Worm (Caenorhabditis elegans) whole organism, young adult: ENCODE data around the gene sshk-1.

Source experiments
- B0019.2 ChIP-seq: fragments of 200-800 bp; sonication (Bioruptor generic); conservative IDR thresholded peaks from 2 replicates; pipeline ENCODE4 v1.3.6; 2022; ENCODE audit warnings: missing genetic modification reagents, missing genetic modification characterization, missing compliant biosample characterization
- B0261.1 ChIP-seq: sonication (generic microtip); optimal IDR thresholded peaks from 2 replicates; lab custom pipeline; 2016; ENCODE audit warnings: mild to moderate bottlenecking, missing genetic modification characterization, moderate library complexity, missing compliant biosample characterization
- B0336.3 ChIP-seq: fragments of 200-800 bp; sonication (Bioruptor generic); IDR thresholded peaks from 2 replicates; pipeline ENCODE4 v1.3.6; 2022; ENCODE audit warnings: missing genetic modification characterization, missing compliant biosample characterization
- D2030.7 ChIP-seq: fragments of 200-800 bp; sonication (Bioruptor generic); IDR thresholded peaks from 2 replicates; pipeline ENCODE4 v1.3.6; 2022; ENCODE audit warnings: missing genetic modification reagents, missing genetic modification characterization, missing compliant biosample characterization
- F33H1.4 ChIP-seq: fragments of 200-800 bp; sonication (Bioruptor generic); IDR thresholded peaks from 2 replicates; pipeline ENCODE4 v1.3.6; 2022; ENCODE audit warnings: missing genetic modification reagents, missing genetic modification characterization, missing compliant biosample characterization
- F37B4.10 ChIP-seq: fragments of 200-800 bp; sonication (Bioruptor generic); IDR thresholded peaks from 2 replicates; pipeline ENCODE4 v1.3.6; 2022; ENCODE audit warnings: missing genetic modification characterization, missing compliant biosample characterization
- K11D2.4 ChIP-seq: fragments of 200-800 bp; sonication (Bioruptor generic); IDR thresholded peaks from 2 replicates; pipeline ENCODE4 v1.3.6; 2022; ENCODE audit warnings: missing genetic modification reagents, missing genetic modification characterization, missing compliant biosample characterization
- K12H6.12 ChIP-seq: fragments of 200-800 bp; sonication (Bioruptor generic); optimal IDR thresholded peaks from 2 replicates; lab custom pipeline; 2018; ENCODE audit warnings: mild to moderate bottlenecking, missing genetic modification characterization, missing compliant biosample characterization
- Y67H2A.10 ChIP-seq: fragments of 200-800 bp; sonication (Bioruptor generic); conservative IDR thresholded peaks from 2 replicates; pipeline ENCODE4 v1.3.6; 2022; ENCODE audit warnings: missing genetic modification reagents, missing genetic modification characterization, missing compliant biosample characterization
- ZK185.1 ChIP-seq: sonication (generic microtip); optimal IDR thresholded peaks from 2 replicates; lab custom pipeline; 2016; ENCODE audit warnings: mild to moderate bottlenecking, missing genetic modification characterization, missing compliant biosample characterization; ENCODE audit not compliant: poor library complexity, severe bottlenecking
- akir-1 ChIP-seq: fragments of 200-800 bp; sonication (Bioruptor generic); optimal IDR thresholded peaks from 2 replicates; lab custom pipeline; 2018; ENCODE audit warnings: mild to moderate bottlenecking, missing genetic modification characterization, moderate library complexity, missing compliant biosample characterization
- ama-1 ChIP-seq, 3 experiments: fragments of 150-350 bp in 1 of 3; sonication (generic microtip) in 2 of 3; optimal IDR thresholded peaks; 2 replicates each; lab custom pipeline; 2014 to 2018; ENCODE audit warnings: missing biosample characterization in 2 of 3, missing genetic modification characterization in 2 of 3, missing genetic modification reagents in 2 of 3
- atf-7 ChIP-seq: sonication (generic microtip); optimal IDR thresholded peaks from 2 replicates; lab custom pipeline; 2017; ENCODE audit warnings: mild to moderate bottlenecking, missing genetic modification characterization, missing compliant biosample characterization
- bed-1 ChIP-seq: fragments of 200-800 bp; sonication (Bioruptor generic); IDR thresholded peaks from 2 replicates; pipeline ENCODE4 v1.3.6; 2022; ENCODE audit warnings: missing genetic modification reagents, missing genetic modification characterization, missing compliant biosample characterization
- cebp-2 ChIP-seq: fragments of 200-800 bp; sonication (Bioruptor generic); IDR thresholded peaks from 2 replicates; pipeline ENCODE4 v1.3.6; 2022; ENCODE audit warnings: missing genetic modification characterization, missing compliant biosample characterization
- ceh-40 ChIP-seq: fragments of 200-800 bp; sonication (Bioruptor generic); IDR thresholded peaks from 2 replicates; pipeline ENCODE4 v1.3.6; 2022; ENCODE audit warnings: missing genetic modification characterization, missing compliant biosample characterization
- dox-1 ChIP-seq: fragments of 200-800 bp; sonication (Bioruptor generic); IDR thresholded peaks from 2 replicates; pipeline ENCODE4 v1.3.6; 2022; ENCODE audit warnings: missing genetic modification reagents, missing genetic modification characterization, missing compliant biosample characterization
- dpff-1 ChIP-seq: sonication (generic microtip); optimal IDR thresholded peaks from 2 replicates; lab custom pipeline; 2017; ENCODE audit warnings: mild to moderate bottlenecking, missing genetic modification characterization, missing compliant biosample characterization
- ets-4 ChIP-seq: fragments of 200-800 bp; sonication (Bioruptor generic); optimal IDR thresholded peaks from 2 replicates; lab custom pipeline; 2018; ENCODE audit warnings: mild to moderate bottlenecking, missing genetic modification characterization, missing compliant biosample characterization
- fkh-3 ChIP-seq: sonication (generic microtip); optimal IDR thresholded peaks from 2 replicates; lab custom pipeline; 2016; ENCODE audit warnings: mild to moderate bottlenecking, missing genetic modification characterization, missing compliant biosample characterization
- him-1 ChIP-seq: sonication (generic microtip); optimal IDR thresholded peaks from 2 replicates; lab custom pipeline; 2016; ENCODE audit warnings: missing genotype, missing genetic modification reagents, missing genetic modification characterization, missing compliant biosample characterization
- hmg-1.2 ChIP-seq: fragments of 200-800 bp; sonication (Bioruptor generic); IDR thresholded peaks from 2 replicates; pipeline ENCODE4 v1.3.6; 2022; ENCODE audit warnings: missing genetic modification reagents, missing genetic modification characterization, missing compliant biosample characterization
- hmg-20 ChIP-seq: fragments of 200-800 bp; sonication (Bioruptor generic); IDR thresholded peaks from 2 replicates; pipeline ENCODE4 v1.3.6; 2022; ENCODE audit warnings: missing genetic modification reagents, missing genetic modification characterization, missing compliant biosample characterization
- hrde-1 ChIP-seq: sonication (generic microtip); optimal IDR thresholded peaks from 2 replicates; lab custom pipeline; 2016; ENCODE audit warnings: missing genetic modification characterization, mild to moderate bottlenecking, missing compliant biosample characterization, moderate library complexity, missing genotype, missing genetic modification reagents, borderline replicate concordance
- hsf-1 ChIP-seq: fragments of 200-800 bp; sonication (Bioruptor generic); IDR thresholded peaks from 2 replicates; pipeline ENCODE4 v1.3.6; 2022; ENCODE audit warnings: missing genetic modification reagents, missing genetic modification characterization, missing compliant biosample characterization
- lag-1 ChIP-seq: fragments of 200-800 bp; sonication (Bioruptor generic); IDR thresholded peaks from 2 replicates; pipeline ENCODE4 v1.3.6; 2022; ENCODE audit warnings: missing genetic modification reagents, missing genetic modification characterization, missing compliant biosample characterization
- let-607 ChIP-seq, 2 experiments: fragments of 200-800 bp in 1 of 2; sonication (Bioruptor generic) in 1 of 2; sonication (generic microtip) in 1 of 2; optimal IDR thresholded peaks; 2 replicates each; lab custom pipeline; 2016 to 2018; ENCODE audit warnings: mild to moderate bottlenecking in 2 of 2, missing compliant biosample characterization in 2 of 2, missing genetic modification characterization in 2 of 2, moderate library complexity in 2 of 2, missing genotype in 1 of 2
- lsy-27 ChIP-seq: sonication (generic microtip); optimal IDR thresholded peaks from 2 replicates; lab custom pipeline; 2017; ENCODE audit warnings: missing genetic modification characterization, mild to moderate bottlenecking, missing compliant biosample characterization, antibody characterized with exemption, missing genotype, borderline replicate concordance; ENCODE audit not compliant: insufficient read depth
- madf-10 ChIP-seq: sonication (generic microtip); optimal IDR thresholded peaks from 2 replicates; lab custom pipeline; 2016; ENCODE audit warnings: mild to moderate bottlenecking, missing genetic modification characterization, missing compliant biosample characterization
- madf-3 ChIP-seq: fragments of 200-800 bp; sonication (Bioruptor generic); IDR thresholded peaks from 2 replicates; pipeline ENCODE4 v1.3.6; 2022; ENCODE audit warnings: missing genetic modification reagents, missing genetic modification characterization, missing compliant biosample characterization
- nhr-90 ChIP-seq: sonication (generic microtip); optimal IDR thresholded peaks from 2 replicates; lab custom pipeline; 2016; ENCODE audit warnings: missing genotype, mild to moderate bottlenecking, missing genetic modification characterization, missing compliant biosample characterization
- pbrm-1 ChIP-seq: fragments of 200-800 bp; sonication (Bioruptor generic); IDR thresholded peaks from 2 replicates; pipeline ENCODE4 v1.3.6; 2022; ENCODE audit warnings: missing genetic modification reagents, missing genetic modification characterization, missing compliant biosample characterization
- snpc-3.4 ChIP-seq: sonication (generic microtip); optimal IDR thresholded peaks from 2 replicates; lab custom pipeline; 2017; ENCODE audit warnings: missing genetic modification characterization, mild to moderate bottlenecking, missing compliant biosample characterization, antibody characterized with exemption, moderate library complexity, missing genotype, missing genetic modification reagents
- tbp1 ChIP-seq: fragments of 200-800 bp; sonication (Bioruptor generic); optimal IDR thresholded peaks from 2 replicates; lab custom pipeline; 2018; ENCODE audit warnings: mild to moderate bottlenecking, missing genetic modification characterization, missing compliant biosample characterization
- tbx-9 ChIP-seq: sonication (generic microtip); optimal IDR thresholded peaks from 2 replicates; lab custom pipeline; 2016; ENCODE audit warnings: borderline replicate concordance, missing genetic modification characterization, inconsistent platforms, missing compliant biosample characterization
- tlf-1 ChIP-seq: fragments of 200-800 bp; sonication (Bioruptor generic); optimal IDR thresholded peaks from 2 replicates; lab custom pipeline; 2018; ENCODE audit warnings: mild to moderate bottlenecking, missing genetic modification characterization, missing compliant biosample characterization
- unc-130 ChIP-seq: sonication (generic microtip); optimal IDR thresholded peaks from 2 replicates; lab custom pipeline; 2016; ENCODE audit warnings: missing genetic modification reagents, missing genetic modification characterization, missing compliant biosample characterization
- xnd-1 ChIP-seq: sonication (generic microtip); optimal IDR thresholded peaks from 2 replicates; lab custom pipeline; 2016; ENCODE audit warnings: missing genotype, missing genetic modification reagents, missing genetic modification characterization, missing compliant biosample characterization

The sshk-1 gene

DNA sequence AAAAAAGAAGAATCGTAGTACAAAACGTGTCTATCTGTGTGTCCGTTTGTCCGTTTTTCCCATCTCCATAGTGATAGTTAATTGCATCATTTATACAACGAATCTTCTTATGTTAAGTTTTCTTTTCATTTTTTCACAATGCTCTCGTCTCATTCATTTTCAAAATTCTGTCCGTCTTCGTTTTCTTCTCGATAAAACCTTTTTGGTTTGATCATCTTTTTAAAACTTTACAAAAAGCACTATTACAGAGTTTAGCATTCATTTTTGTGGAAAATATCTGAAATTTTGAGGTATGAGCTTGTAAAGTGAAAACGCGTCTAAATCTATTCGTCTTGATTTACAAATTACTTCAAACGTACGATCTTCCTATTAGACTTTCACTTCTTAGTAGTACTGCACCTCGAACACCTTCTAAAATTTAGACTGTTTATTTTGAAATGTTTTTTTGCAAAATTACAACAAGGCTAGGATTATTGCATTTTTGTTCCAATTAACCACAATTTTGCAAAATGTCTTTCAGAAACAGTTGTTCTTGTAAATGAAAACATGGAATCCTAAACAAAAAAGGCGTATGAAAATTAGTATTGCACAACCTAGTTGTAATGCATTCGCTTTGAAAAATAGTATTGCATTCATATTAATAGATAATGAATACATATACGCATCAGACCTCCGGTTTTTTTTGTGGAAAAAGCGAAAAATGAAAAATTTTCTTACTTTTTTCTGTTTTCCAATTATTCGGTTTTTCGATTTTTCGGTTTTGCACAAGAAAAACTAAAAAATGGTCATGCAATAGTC, 30.7 kb upstream of the sshk-1 start (continued):
- TF ChIP-seq B0019.2 (GFP tag; lab: Robert Waterston, UW) (no peak), F37B4.10 (GFP tag; lab: Robert Waterston, UW) (no peak), lsy-27 (tag; lab: Kevin White, UChicago) (no peak), tbp1 (no peak), atf-7 (tag; lab: Kevin White, UChicago) (peak; percentile 29), hrde-1 (tag; lab: Kevin White, UChicago) (no peak), D2030.7 (GFP tag; lab: Robert Waterston, UW) (no peak), nhr-90 (tag; lab: Kevin White, UChicago) (no peak), madf-10 (peak; percentile 72), lag-1 (GFP tag; lab: Robert Waterston, UW) (no peak), snpc-3.4 (tag; lab: Kevin White, UChicago) (peak; percentile 11), fkh-3 (tag; lab: Kevin White, UChicago) (no peak), hmg-20 (GFP tag; lab: Robert Waterston, UW) (no peak), him-1 (tag; lab: Kevin White, UChicago) (no peak), tbx-9 (no peak), K11D2.4 (GFP tag; lab: Robert Waterston, UW) (no peak), B0336.3 (GFP tag; lab: Robert Waterston, UW) (0 out of 2 replicates have a peak, but pooled peaks have one; percentile 33), bed-1 (GFP tag; lab: Robert Waterston, UW) (no peak), let-607 (tag; optimal IDR thresholded peaks at IDR 0.05; lab: Kevin White, UChicago) (no peak), K12H6.12 (tag; lab: Kevin White, UChicago) (no peak), unc-130 (GFP tag; lab: Kevin White, UChicago) (no peak), Y67H2A.10 (GFP tag; lab: Robert Waterston, UW) (no peak), ceh-40 (GFP tag; lab: Robert Waterston, UW) (no peak), madf-3 (GFP tag; lab: Robert Waterston, UW) (no peak), ZK185.1 (tag; lab: Kevin White, UChicago) (peak; percentile 50), hmg-1.2 (0 out of 2 replicates have a peak, but pooled peaks have one; percentile 17), pbrm-1 (GFP tag; lab: Robert Waterston, UW) (peak; percentile 42), cebp-2 (GFP tag; lab: Robert Waterston, UW) (no peak), akir-1 (GFP tag; lab: Kevin White, UChicago) (peak; percentile 28), xnd-1 (tag; lab: Kevin White, UChicago) (no peak), dpff-1 (peak; percentile 15), dox-1 (GFP tag; lab: Robert Waterston, UW) (no peak), ets-4 (GFP tag; lab: Kevin White, UChicago) (no peak), F33H1.4 (GFP tag; lab: Robert Waterston, UW) (no peak), B0261.1 (no peak), tlf-1 (GFP tag; lab: Kevin White, UChicago) (peak; percentile 10), hsf-1 (GFP tag; lab: Robert Waterston, UW) (no peak), ama-1 (optimal IDR thresholded peaks at IDR 0.05; lab: Kevin White, UChicago) (peak; percentile 10), ama-1 (GFP tag; optimal IDR thresholded peaks at IDR 0.05; lab: Kevin White, UChicago) (no peak)
